Fruit fly (Drosophila melanogaster) S2 (cell line): ENCODE measurements around the gene Alp10.

Source experiments
- CG8478 ChIP-seq: fragments of >200 bp; optimal IDR thresholded peaks from 2 replicates; lab custom pipeline; 2018
- CTCF ChIP-seq, 2 experiments: fragments of >200 bp; optimal IDR thresholded peaks; 2 replicates each; lab custom pipeline; 2018

DNA sequence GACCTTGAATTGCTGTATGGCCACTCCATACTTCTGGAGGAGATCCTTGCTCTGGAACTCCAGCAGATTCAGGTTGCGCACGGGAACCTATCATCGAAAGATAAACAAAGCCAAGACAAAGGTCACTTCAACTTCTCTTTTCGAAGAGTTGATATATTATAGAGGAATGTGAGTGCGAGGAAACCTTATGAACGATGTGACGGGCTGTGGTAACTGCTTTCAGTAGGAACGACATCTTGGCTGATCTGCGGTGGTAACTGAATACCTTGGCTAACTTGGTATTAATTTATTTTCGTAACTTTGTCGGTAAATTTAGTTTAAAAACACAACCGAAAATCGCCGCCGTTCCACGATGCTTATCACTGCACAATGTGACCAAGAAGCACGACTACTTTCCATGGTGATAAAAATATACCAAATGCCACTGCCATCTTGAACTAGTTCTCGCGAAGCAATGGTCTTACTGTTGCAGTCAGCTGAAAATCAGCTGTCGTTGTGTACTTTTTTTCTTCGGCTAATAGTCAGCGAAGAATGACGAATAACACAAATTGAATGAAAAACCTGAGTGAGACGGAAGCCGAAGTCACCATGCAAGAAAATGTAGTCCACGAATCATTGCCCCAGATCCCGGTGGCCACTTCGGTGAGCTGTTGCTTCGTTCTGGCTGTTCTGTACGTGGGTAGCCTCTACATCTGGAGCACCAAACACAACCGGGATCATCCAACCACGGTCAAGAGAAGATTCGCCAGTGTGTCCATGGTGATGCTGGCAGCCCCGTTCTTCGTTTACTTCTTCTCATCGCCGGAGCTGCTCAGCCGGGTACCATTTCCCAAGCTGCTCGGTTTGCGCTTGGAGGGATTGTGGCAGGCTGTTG lies 31.5 kb downstream of the Alp10 start, which contains the start of the genes ScsbetaG and Sras:
- TF ChIP-seq CG8478 (lab: Kevin White, UChicago) = no peak
- TF ChIP-seq CTCF (optimal IDR thresholded peaks at IDR 0.05; lab: Kevin White, UChicago) = peak; percentile 30 to 34
